Worm (Caenorhabditis elegans) whole organism, L3 larva: ENCODE results near the gene ikke-1.

ENCODE experiments used
- ama-1 ChIP-seq: fragments of 150-350 bp; optimal IDR thresholded peaks from 2 replicates; lab custom pipeline; 2018
- ceh-28 ChIP-seq: fragments of 150-350 bp; optimal IDR thresholded peaks from 2 replicates; lab custom pipeline; 2014; ENCODE audit warnings: missing biosample characterization, missing genetic modification reagents, missing genetic modification characterization
- daf-12 ChIP-seq: fragments of 150-350 bp; optimal IDR thresholded peaks from 2 replicates; lab custom pipeline; 2014; ENCODE audit warnings: missing biosample characterization, missing genetic modification reagents, missing genetic modification characterization
- egl-27 ChIP-seq: sonication (generic microtip); optimal IDR thresholded peaks from 4 replicates; lab custom pipeline; 2017; ENCODE audit warnings: missing biosample characterization, missing genetic modification reagents, missing genetic modification characterization
- elt-1 ChIP-seq: fragments of 150-350 bp; optimal IDR thresholded peaks from 2 replicates; lab custom pipeline; 2014; ENCODE audit warnings: missing biosample characterization, missing genetic modification characterization
- jun-1 ChIP-seq: fragments of 150-350 bp; optimal IDR thresholded peaks from 2 replicates; lab custom pipeline; 2014; ENCODE audit warnings: missing biosample characterization, missing genetic modification reagents, missing genetic modification characterization
- lin-39 ChIP-seq: fragments of 150-350 bp; optimal IDR thresholded peaks from 2 replicates; lab custom pipeline; 2018; ENCODE audit warnings: missing biosample characterization, missing genetic modification reagents, missing genetic modification characterization
- mdl-1 ChIP-seq: fragments of 150-350 bp; optimal IDR thresholded peaks from 2 replicates; lab custom pipeline; 2014; ENCODE audit warnings: missing biosample characterization, missing genetic modification characterization
- nhr-12 ChIP-seq: fragments of 150-350 bp; optimal IDR thresholded peaks from 2 replicates; lab custom pipeline; 2014; ENCODE audit warnings: missing biosample characterization, missing genetic modification characterization
- nhr-23 ChIP-seq: fragments of 150-350 bp; optimal IDR thresholded peaks from 2 replicates; lab custom pipeline; 2014; ENCODE audit warnings: missing biosample characterization, missing genetic modification reagents, missing genetic modification characterization
- nhr-76 ChIP-seq: fragments of 150-350 bp; sonication (generic microtip); optimal IDR thresholded peaks from 5 replicates; lab custom pipeline; 2014; ENCODE audit warnings: missing biosample characterization, missing genetic modification characterization
- pha-4 ChIP-seq: fragments of 150-350 bp; optimal IDR thresholded peaks from 2 replicates; lab custom pipeline; 2014; ENCODE audit warnings: missing biosample characterization, missing genetic modification reagents, missing genetic modification characterization
- skn-1 ChIP-seq: fragments of 150-350 bp; optimal IDR thresholded peaks from 2 replicates; lab custom pipeline; 2014; ENCODE audit warnings: missing biosample characterization, missing genetic modification characterization
- ztf-4 ChIP-seq: fragments of 150-350 bp; optimal IDR thresholded peaks from 2 replicates; lab custom pipeline; 2014; ENCODE audit warnings: missing biosample characterization, missing genetic modification characterization

ce11 chrIII:9004658-9005057 lies 45.8 kb downstream of the ikke-1 start:
- TF ChIP-seq jun-1 (tag; lab: Kevin White, UChicago) = no peak
- TF ChIP-seq nhr-23 (tag; lab: Kevin White, UChicago) = no peak
- TF ChIP-seq skn-1 = no peak
- TF ChIP-seq daf-12 (tag; lab: Kevin White, UChicago) = no peak
- no peak for TF ChIP-seq ceh-28 (tag; lab: Kevin White, UChicago)
- TF ChIP-seq ztf-4 (tag; lab: Kevin White, UChicago) = no peak
- TF ChIP-seq pha-4 = no peak
- TF ChIP-seq ama-1 (lab: Kevin White, UChicago) = no peak
- TF ChIP-seq nhr-12 (tag; lab: Kevin White, UChicago) = no peak
- TF ChIP-seq egl-27 (tag; lab: Kevin White, UChicago) = no peak
- no peak for TF ChIP-seq elt-1
- no peak for TF ChIP-seq mdl-1 (tag; lab: Kevin White, UChicago)
- TF ChIP-seq nhr-76 (tag; lab: Kevin White, UChicago) = no peak
- TF ChIP-seq lin-39 (tag; lab: Kevin White, UChicago) = no peak
